Fruit fly (Drosophila melanogaster): Measurements from ENCODE around the gene Tango6.

Tango6 gene

dm6 chr2L:18957142-18957674, 11.6 kb upstream of the Tango6 start, which contains the start of gene Bhmt (continued):
- TF ChIP-seq Drgx (GFP tag; IDR thresholded peaks at IDR 0.05) = peak; percentile 87
- TF ChIP-seq CG4360 (GFP tag; IDR thresholded peaks at IDR 0.05) = no peak
- peak; percentile 81 for TF ChIP-seq CG3281 (GFP tag; optimal IDR thresholded peaks at IDR 0.05)
- TF ChIP-seq odd (GFP tag; optimal IDR thresholded peaks at IDR 0.05) = peak; percentile 60
- TF ChIP-seq CG18262 (tag; optimal IDR thresholded peaks at IDR 0.05) = peak; percentile 68
- peak; percentile 83 for TF ChIP-seq slbo (GFP tag; IDR thresholded peaks at IDR 0.05)
- peak; percentile 53 for TF ChIP-seq phol (tag; optimal IDR thresholded peaks at IDR 0.05)
- TF ChIP-seq al (GFP tag; IDR thresholded peaks at IDR 0.05) = peak; percentile 74
- no peak for TF ChIP-seq CG1832 (GFP tag; optimal IDR thresholded peaks at IDR 0.05)
- TF ChIP-seq B-H1 (GFP tag; IDR thresholded peaks at IDR 0.05) = peak; percentile 52
- TF ChIP-seq zfh2 (GFP tag; optimal IDR thresholded peaks at IDR 0.05) = peak; percentile 14
- peak; percentile 71 for TF ChIP-seq CG17829 (tag; optimal IDR thresholded peaks at IDR 0.05)
- peak; percentile 16; the same call in 1 of the 2 replicates for TF ChIP-seq rib (GFP tag; IDR thresholded peaks at IDR 0.05)
- peak; percentile 66 for TF ChIP-seq CG10267 (tag; optimal IDR thresholded peaks at IDR 0.05)
- TF ChIP-seq CG12391 (tag; optimal IDR thresholded peaks at IDR 0.05) = peak; percentile 65
- no peak for TF ChIP-seq CG14860 (GFP tag; IDR thresholded peaks at IDR 0.05; ENCODE audit: partially characterized antibody)
- TF ChIP-seq pum (GFP tag; optimal IDR thresholded peaks at IDR 0.05) = no peak
- peak; percentile 86 for TF ChIP-seq CG18599 (GFP tag; optimal IDR thresholded peaks at IDR 0.05)
- peak; percentile 11 for TF ChIP-seq CG12942 (GFP tag; optimal IDR thresholded peaks at IDR 0.05)
- no peak for TF ChIP-seq CG31365 (tag; optimal IDR thresholded peaks at IDR 0.05)
- TF ChIP-seq CG9876 (GFP tag; optimal IDR thresholded peaks at IDR 0.05) = no peak
- TF ChIP-seq fd102C (GFP tag; optimal IDR thresholded peaks at IDR 0.05) = no peak
- TF ChIP-seq Dbx (GFP tag; IDR thresholded peaks at IDR 0.05) = peak; percentile 78; the same call in 2 of the 3 replicates
- peak; percentile 56 for TF ChIP-seq nom (GFP tag; optimal IDR thresholded peaks at IDR 0.05)
- peak; percentile 58 for TF ChIP-seq CG31224 (GFP tag; IDR thresholded peaks at IDR 0.05)
- peak; percentile 72 for TF ChIP-seq MBD-R2 (GFP tag; IDR thresholded peaks at IDR 0.05)
- peak; percentile 68 for TF ChIP-seq stc (GFP tag; IDR thresholded peaks at IDR 0.05)
- no peak for TF ChIP-seq Nf-YC (tag; optimal IDR thresholded peaks at IDR 0.05)
- peak; percentile 56 for TF ChIP-seq CG14667 (GFP tag; IDR thresholded peaks at IDR 0.05)
- TF ChIP-seq bsh (GFP tag; optimal IDR thresholded peaks at IDR 0.05) = peak; percentile 56 to 59
- TF ChIP-seq pan (optimal IDR thresholded peaks at IDR 0.05) = no peak
- TF ChIP-seq pan (GFP tag; optimal IDR thresholded peaks at IDR 0.05 in 1 of 2, IDR thresholded peaks at IDR 0.05 in 1 of 2) = peak in 1 of 2 experiments; percentile 86
- peak; percentile 74 for TF ChIP-seq CG11247 (GFP tag; IDR thresholded peaks at IDR 0.05)
- no peak for TF ChIP-seq Dad (GFP tag; optimal IDR thresholded peaks at IDR 0.05)
- TF ChIP-seq CG6272 (GFP tag; IDR thresholded peaks at IDR 0.05) = 0 out of 2 replicates have a peak, but pooled peaks have one; percentile 24
- TF ChIP-seq CG7928 (GFP tag; optimal IDR thresholded peaks at IDR 0.05) = peak; percentile 6
- no peak for TF ChIP-seq dati (GFP tag; IDR thresholded peaks at IDR 0.05)
- TF ChIP-seq CG9932 (GFP tag; IDR thresholded peaks at IDR 0.05) = peak; percentile 69
- peak; percentile 62 for TF ChIP-seq ind (GFP tag; optimal IDR thresholded peaks at IDR 0.05)
- peak; percentile 11 for TF ChIP-seq CG15011 (GFP tag; optimal IDR thresholded peaks at IDR 0.05)
- peak; percentile 67; the same call in 2 of the 4 replicates for TF ChIP-seq Gug (GFP tag; IDR thresholded peaks at IDR 0.05)
- TF ChIP-seq CG9817 (tag; optimal IDR thresholded peaks at IDR 0.05) = peak; percentile 24
- TF ChIP-seq HLH3B (GFP tag; IDR thresholded peaks at IDR 0.05) = peak; percentile 68
- TF ChIP-seq CG14014 (GFP tag; IDR thresholded peaks at IDR 0.05) = peak; percentile 69
- peak; percentile 80 for TF ChIP-seq dysf (GFP tag; IDR thresholded peaks at IDR 0.05)
- peak; percentile 59 for TF ChIP-seq CG2120 (GFP tag; optimal IDR thresholded peaks at IDR 0.05)
- peak; percentile 35 for TF ChIP-seq CG9437 (GFP tag; optimal IDR thresholded peaks at IDR 0.05)
- no peak for TF ChIP-seq unc-4 (GFP tag; IDR thresholded peaks at IDR 0.05; ENCODE audit: partially characterized antibody)
- peak; percentile 63 for TF ChIP-seq tgo (GFP tag; IDR thresholded peaks at IDR 0.05)
- TF ChIP-seq Med (GFP tag) = peak; percentile 59
- no peak for TF ChIP-seq CG17568 (GFP tag; optimal IDR thresholded peaks at IDR 0.05)
